Worm (Caenorhabditis elegans) whole organism, late embryonic: ENCODE results near the gene rpl-22.

Experiments
- K02D7.2 ChIP-seq: sonication (generic microtip); optimal IDR thresholded peaks from 2 replicates; lab custom pipeline; 2017; ENCODE audit warnings: mild to moderate bottlenecking, missing genetic modification characterization, missing compliant biosample characterization
- K09A11.1 ChIP-seq: sonication (generic microtip); optimal IDR thresholded peaks from 2 replicates; lab custom pipeline; 2017; ENCODE audit warnings: antibody characterized with exemption, mild to moderate bottlenecking, missing genetic modification characterization, missing compliant biosample characterization; ENCODE audit not compliant: insufficient read depth
- ama-1 ChIP-seq: fragments of 150-350 bp; optimal IDR thresholded peaks from 2 replicates; lab custom pipeline; 2014
- fkh-10 ChIP-seq: fragments of 150-350 bp; optimal IDR thresholded peaks from 2 replicates; lab custom pipeline; 2014; ENCODE audit warnings: missing biosample characterization, missing genetic modification reagents, missing genetic modification characterization
- fkh-6 ChIP-seq: sonication (generic microtip); optimal IDR thresholded peaks from 2 replicates; lab custom pipeline; 2016; ENCODE audit warnings: missing genetic modification characterization, missing compliant biosample characterization
- nfya-1 ChIP-seq: sonication (generic microtip); optimal IDR thresholded peaks from 2 replicates; lab custom pipeline; 2017; ENCODE audit warnings: missing genetic modification characterization, mild to moderate bottlenecking, missing compliant biosample characterization, antibody characterized with exemption, moderate library complexity
- pqm-1 ChIP-seq: sonication (generic microtip); optimal IDR thresholded peaks from 2 replicates; lab custom pipeline; 2016; ENCODE audit warnings: missing genetic modification characterization, missing compliant biosample characterization

ce11 chrII:5039912-5040311 is 15.5 kb upstream of the rpl-22 start, which contains the start of gene golg-2:
- TF ChIP-seq K09A11.1 (tag; lab: Kevin White, UChicago) (no peak), K02D7.2 (no peak), pqm-1 (tag; lab: Kevin White, UChicago) (no peak), fkh-10 (GFP tag; lab: Kevin White, UChicago) (no peak), ama-1 (no peak), fkh-6 (tag; lab: Kevin White, UChicago) (no peak), nfya-1 (no peak)
